Worm (Caenorhabditis elegans) whole organism, L3 larva: ENCODE measurements around the gene ssp-32.

Experiments
- ceh-16 ChIP-seq: sonication (generic microtip); optimal IDR thresholded peaks from 2 replicates; lab custom pipeline; 2017; ENCODE audit warnings: missing biosample characterization, missing genetic modification characterization
- ceh-28 ChIP-seq: fragments of 150-350 bp; optimal IDR thresholded peaks from 2 replicates; lab custom pipeline; 2014; ENCODE audit warnings: missing biosample characterization, missing genetic modification reagents, missing genetic modification characterization
- daf-12 ChIP-seq: fragments of 150-350 bp; optimal IDR thresholded peaks from 2 replicates; lab custom pipeline; 2014; ENCODE audit warnings: missing biosample characterization, missing genetic modification reagents, missing genetic modification characterization
- egl-27 ChIP-seq: sonication (generic microtip); optimal IDR thresholded peaks from 4 replicates; lab custom pipeline; 2017; ENCODE audit warnings: missing biosample characterization, missing genetic modification reagents, missing genetic modification characterization
- lin-15B ChIP-seq: fragments of 150-350 bp; optimal IDR thresholded peaks from 2 replicates; lab custom pipeline; 2014; ENCODE audit warnings: missing biosample characterization, missing genetic modification characterization
- mdl-1 ChIP-seq: fragments of 150-350 bp; optimal IDR thresholded peaks from 2 replicates; lab custom pipeline; 2014; ENCODE audit warnings: missing biosample characterization, missing genetic modification characterization
- nfya-1 ChIP-seq: sonication (generic microtip); optimal IDR thresholded peaks from 2 replicates; lab custom pipeline; 2017; ENCODE audit warnings: missing genetic modification characterization, mild to moderate bottlenecking, missing compliant biosample characterization, antibody characterized with exemption, moderate library complexity; ENCODE audit not compliant: insufficient read depth
- nhr-11 ChIP-seq: fragments of 150-350 bp; optimal IDR thresholded peaks from 2 replicates; lab custom pipeline; 2014; ENCODE audit warnings: missing biosample characterization, missing genetic modification characterization
- pha-4 ChIP-seq: fragments of 150-350 bp; optimal IDR thresholded peaks from 2 replicates; lab custom pipeline; 2014; ENCODE audit warnings: missing biosample characterization, missing genetic modification reagents, missing genetic modification characterization
- pqm-1 ChIP-seq: fragments of 150-350 bp; optimal IDR thresholded peaks from 2 replicates; lab custom pipeline; 2017; ENCODE audit warnings: missing biosample characterization, missing genetic modification characterization, inconsistent platforms
- tbx-2 ChIP-seq: sonication (generic microtip); optimal IDR thresholded peaks from 2 replicates; lab custom pipeline; 2016; ENCODE audit warnings: mild to moderate bottlenecking, missing genetic modification characterization, missing compliant biosample characterization
- ztf-11 ChIP-seq: fragments of 150-350 bp; optimal IDR thresholded peaks from 2 replicates; lab custom pipeline; 2014; ENCODE audit warnings: missing biosample characterization, missing genetic modification characterization
- ztf-4 ChIP-seq: fragments of 150-350 bp; optimal IDR thresholded peaks from 2 replicates; lab custom pipeline; 2014; ENCODE audit warnings: missing biosample characterization, missing genetic modification characterization

- no peak for TF ChIP-seq pqm-1 (tag; lab: Kevin White, UChicago)
- TF ChIP-seq ceh-16 (tag; lab: Kevin White, UChicago): no peak
- TF ChIP-seq ztf-11: no peak
- TF ChIP-seq mdl-1 (tag; lab: Kevin White, UChicago): no peak
- no peak for TF ChIP-seq ztf-4 (tag; lab: Kevin White, UChicago)
- TF ChIP-seq tbx-2: no peak
- TF ChIP-seq nhr-11 (tag; lab: Kevin White, UChicago): no peak
- no peak for TF ChIP-seq egl-27 (tag; lab: Kevin White, UChicago)
- TF ChIP-seq pha-4 (tag; lab: Kevin White, UChicago): no peak
- TF ChIP-seq lin-15B (tag; lab: Kevin White, UChicago): no peak
- no peak for TF ChIP-seq ceh-28 (tag; lab: Kevin White, UChicago)
- TF ChIP-seq daf-12 (tag; lab: Kevin White, UChicago): no peak
- no peak for TF ChIP-seq nfya-1 (tag; lab: Kevin White, UChicago)
Observed at ce11 chrIV:9855712-9856111, 39.5 kb upstream of the ssp-32 start, which contains the start of gene K07F5.12.
